Fruit fly (Drosophila melanogaster): ENCODE data around the gene Aven.

The Aven gene

DNA sequence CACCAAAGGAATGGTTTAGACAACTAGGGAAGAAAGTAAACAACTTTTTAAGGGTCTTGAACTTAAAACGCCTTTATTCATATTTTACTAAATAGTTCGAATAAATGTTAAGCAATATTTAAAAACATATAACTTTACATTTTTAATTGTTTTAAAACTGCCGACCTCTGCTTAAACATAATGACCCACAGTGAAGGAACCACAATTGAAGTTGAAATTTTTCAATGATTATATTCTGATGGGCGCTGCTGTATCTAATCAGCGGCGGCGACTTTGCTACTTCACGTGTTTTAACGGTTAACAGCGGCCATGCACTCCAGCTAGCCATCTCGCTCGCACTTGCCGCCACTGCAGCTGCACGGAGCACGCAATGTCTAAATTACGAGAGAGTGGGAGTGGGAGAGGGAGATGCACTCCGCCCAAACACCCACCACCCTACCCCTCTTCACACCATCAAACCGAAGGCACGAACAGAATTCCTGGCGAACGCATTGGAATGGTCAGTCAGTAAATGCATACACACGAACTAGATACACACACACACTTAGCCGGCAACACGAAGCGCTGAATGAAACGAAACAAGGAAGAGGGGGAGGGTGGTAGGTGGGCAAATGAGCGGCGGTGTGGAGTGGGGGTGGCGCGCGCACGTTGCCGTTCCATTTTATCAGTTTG, 50.6 kb downstream of the Aven start (continued):
- TF ChIP-seq Six4 (GFP tag; optimal IDR thresholded peaks at IDR 0.05), result no peak
- TF ChIP-seq Dp (GFP tag; optimal IDR thresholded peaks at IDR 0.05), result no peak
- TF ChIP-seq ara (GFP tag; IDR thresholded peaks at IDR 0.05), result peak; percentile 40; the same call in 1 of the 2 replicates
- no peak for TF ChIP-seq CG42726 (GFP tag; IDR thresholded peaks at IDR 0.05; ENCODE audit: partially characterized antibody)
- TF ChIP-seq CG8765 (GFP tag; IDR thresholded peaks at IDR 0.05), result no peak
- TF ChIP-seq esg (GFP tag; conservative IDR thresholded peaks at IDR 0.05), result peak; percentile 33; the same call in 1 of the 2 replicates
- no peak for TF ChIP-seq aop (GFP tag; IDR thresholded peaks at IDR 0.05)
- peak; percentile 29 for TF ChIP-seq scrt (GFP tag; optimal IDR thresholded peaks at IDR 0.05)
- no peak for TF ChIP-seq inv (GFP tag; IDR thresholded peaks at IDR 0.05; ENCODE audit: partially characterized antibody)
- no peak for TF ChIP-seq CG10431 (GFP tag; optimal IDR thresholded peaks at IDR 0.05)
- no peak for TF ChIP-seq btn (GFP tag; optimal IDR thresholded peaks at IDR 0.05)
- TF ChIP-seq ro (GFP tag; IDR thresholded peaks at IDR 0.05), result no peak
- TF ChIP-seq CG12744 (GFP tag; optimal IDR thresholded peaks at IDR 0.05), result peak; percentile 19
- TF ChIP-seq CG7556 (GFP tag; optimal IDR thresholded peaks at IDR 0.05), result peak; percentile 52
- TF ChIP-seq ranshi (GFP tag; IDR thresholded peaks at IDR 0.05), result no peak
- peak; percentile 52 for TF ChIP-seq Aef1 (GFP tag; IDR thresholded peaks at IDR 0.05)
- TF ChIP-seq CG1603 (tag; optimal IDR thresholded peaks at IDR 0.05), result peak; percentile 24
- TF ChIP-seq CG12299 (tag; optimal IDR thresholded peaks at IDR 0.05), result peak; percentile 3
- TF ChIP-seq croc (GFP tag; conservative IDR thresholded peaks at IDR 0.05), result no peak; the same call in 2 of the 3 replicates
- 0 out of 2 replicates have a peak, but pooled peaks have one; percentile 34 for TF ChIP-seq stc (GFP tag; IDR thresholded peaks at IDR 0.05)
- no peak for TF ChIP-seq CG31365 (tag; optimal IDR thresholded peaks at IDR 0.05)
- no peak for TF ChIP-seq onecut (GFP tag; IDR thresholded peaks at IDR 0.05)
- TF ChIP-seq CG34422 (GFP tag; IDR thresholded peaks at IDR 0.05), result no peak
- TF ChIP-seq NFAT (GFP tag; IDR thresholded peaks at IDR 0.05), result no peak
- no peak for TF ChIP-seq vnd (GFP tag; IDR thresholded peaks at IDR 0.05; ENCODE audit: partially characterized antibody)
- no peak for TF ChIP-seq jumu (GFP tag; optimal IDR thresholded peaks at IDR 0.05)
- TF ChIP-seq Hsf (GFP tag; optimal IDR thresholded peaks at IDR 0.05), result peak; percentile 67
- no peak for TF ChIP-seq CG31388 (GFP tag; optimal IDR thresholded peaks at IDR 0.05)
- no peak for TF ChIP-seq D (optimal IDR thresholded peaks at IDR 0.05)
- TF ChIP-seq D (GFP tag; optimal IDR thresholded peaks at IDR 0.05), result peak; percentile 49
- TF ChIP-seq B-H2 (GFP tag; optimal IDR thresholded peaks at IDR 0.05), result no peak
- peak; percentile 74; the same call in 2 of the 3 replicates for TF ChIP-seq dysf (GFP tag; IDR thresholded peaks at IDR 0.05)
- TF ChIP-seq Asciz (GFP tag; optimal IDR thresholded peaks at IDR 0.05), result peak; percentile 61
- TF ChIP-seq CG14050 (GFP tag; IDR thresholded peaks at IDR 0.05), result peak; percentile 26; the same call in 1 of the 3 replicates
- TF ChIP-seq sens-2 (GFP tag; IDR thresholded peaks at IDR 0.05), result no peak
- TF ChIP-seq CG2875 (GFP tag; optimal IDR thresholded peaks at IDR 0.05), result peak; percentile 57
- TF ChIP-seq CG5245 (GFP tag; optimal IDR thresholded peaks at IDR 0.05), result no peak
- no peak for TF ChIP-seq CG15696 (tag; optimal IDR thresholded peaks at IDR 0.05)
- peak; percentile 75 for TF ChIP-seq nerfin-1 (tag; optimal IDR thresholded peaks at IDR 0.05)
- peak in 1 of 2 experiments; percentile 80 for TF ChIP-seq Hr51 (GFP tag; optimal IDR thresholded peaks at IDR 0.05)
- peak; percentile 86 for TF ChIP-seq CG2678 (tag; optimal IDR thresholded peaks at IDR 0.05)
- TF ChIP-seq CG11723 (GFP tag; optimal IDR thresholded peaks at IDR 0.05), result no peak
- peak; percentile 19 for TF ChIP-seq gcm (GFP tag; optimal IDR thresholded peaks at IDR 0.05)
- no peak for TF ChIP-seq CG8290 (GFP tag; optimal IDR thresholded peaks at IDR 0.05)
- no peak for TF ChIP-seq CG8290 (tag; optimal IDR thresholded peaks at IDR 0.05)
- TF ChIP-seq CG16813 (GFP tag; IDR thresholded peaks at IDR 0.05; ENCODE audit: partially characterized antibody), result no peak
- TF ChIP-seq pros (GFP tag; optimal IDR thresholded peaks at IDR 0.05), result peak; percentile 41
- TF ChIP-seq CG5953 (GFP tag; IDR thresholded peaks at IDR 0.05), result no peak
- peak; percentile 40 for TF ChIP-seq CG17385 (GFP tag; optimal IDR thresholded peaks at IDR 0.05)
- TF ChIP-seq pita (GFP tag; optimal IDR thresholded peaks at IDR 0.05), result no peak
